Fruit fly (Drosophila melanogaster): ENCODE results near the gene MFS3.

dm6 chr2L:1108029-1108688 lies 34.8 kb upstream of the MFS3 start, which contains the start of the genes PolrMT and CG14339:
- TF ChIP-seq CG8478 (optimal IDR thresholded peaks at IDR 0.05) (no peak), CTCF (optimal IDR thresholded peaks at IDR 0.05) (peak in 1 of 2 experiments; percentile 18)
